Worm (Caenorhabditis elegans) whole organism, L2 larva: ENCODE measurements around the gene R05H10.1.

Source experiments
- C34F6.9 ChIP-seq: fragments of 150-350 bp; optimal IDR thresholded peaks from 2 replicates; lab custom pipeline; 2014; ENCODE audit warnings: missing biosample characterization, missing genetic modification characterization
- R02D3.7 ChIP-seq: fragments of 150-350 bp; optimal IDR thresholded peaks from 2 replicates; lab custom pipeline; 2014; ENCODE audit warnings: missing biosample characterization, missing genetic modification characterization
- Y55F3AM.14 ChIP-seq: fragments of 200-800 bp; sonication (Bioruptor generic); optimal IDR thresholded peaks from 2 replicates; lab custom pipeline; 2018; ENCODE audit warnings: mild to moderate bottlenecking, missing genetic modification characterization, missing compliant biosample characterization
- ZK546.5 ChIP-seq: sonication (generic microtip); optimal IDR thresholded peaks from 2 replicates; lab custom pipeline; 2017; ENCODE audit warnings: missing biosample characterization, missing genetic modification characterization
- alr-1 ChIP-seq: fragments of 150-350 bp; optimal IDR thresholded peaks from 2 replicates; lab custom pipeline; 2014; ENCODE audit warnings: missing biosample characterization, missing genetic modification characterization
- aly-2 ChIP-seq: fragments of 150-350 bp; optimal IDR thresholded peaks from 2 replicates; lab custom pipeline; 2014; ENCODE audit warnings: missing biosample characterization, missing genetic modification characterization
- blmp-1 ChIP-seq: sonication (generic microtip); optimal IDR thresholded peaks from 2 replicates; lab custom pipeline; 2017; ENCODE audit warnings: missing genetic modification characterization, mild to moderate bottlenecking, missing compliant biosample characterization, antibody characterized with exemption, moderate library complexity; ENCODE audit not compliant: insufficient read depth
- ceh-16 ChIP-seq: fragments of 150-350 bp; optimal IDR thresholded peaks from 2 replicates; lab custom pipeline; 2014; ENCODE audit warnings: missing biosample characterization, missing genetic modification characterization
- ceh-82 ChIP-seq: fragments of 150-350 bp; optimal IDR thresholded peaks from 2 replicates; lab custom pipeline; 2014; ENCODE audit warnings: missing biosample characterization, missing genetic modification characterization
- crh-2 ChIP-seq: sonication (generic microtip); optimal IDR thresholded peaks from 2 replicates; lab custom pipeline; 2017; ENCODE audit warnings: missing biosample characterization, missing genetic modification characterization
- dmd-4 ChIP-seq: sonication (generic microtip); optimal IDR thresholded peaks from 2 replicates; lab custom pipeline; 2017; ENCODE audit warnings: missing biosample characterization, missing genetic modification characterization
- egl-27 ChIP-seq: sonication (generic microtip); optimal IDR thresholded peaks from 3 replicates; lab custom pipeline; 2017; ENCODE audit warnings: missing biosample characterization, missing genetic modification reagents, missing genetic modification characterization
- elt-1 ChIP-seq: fragments of 150-350 bp; optimal IDR thresholded peaks from 2 replicates; lab custom pipeline; 2014; ENCODE audit warnings: missing biosample characterization, missing genetic modification characterization
- elt-3 ChIP-seq: sonication (generic microtip); optimal IDR thresholded peaks from 2 replicates; lab custom pipeline; 2017; ENCODE audit warnings: missing biosample characterization, missing genetic modification characterization
- fos-1 ChIP-seq: fragments of 150-350 bp; optimal IDR thresholded peaks from 2 replicates; lab custom pipeline; 2014; ENCODE audit warnings: missing biosample characterization, missing genetic modification characterization
- gmeb-1 ChIP-seq: fragments of 150-350 bp; optimal IDR thresholded peaks from 2 replicates; lab custom pipeline; 2014; ENCODE audit warnings: missing biosample characterization, missing genetic modification characterization
- lin-13 ChIP-seq: fragments of 150-350 bp; optimal IDR thresholded peaks from 2 replicates; lab custom pipeline; 2014; ENCODE audit warnings: missing biosample characterization, missing genetic modification reagents, missing genetic modification characterization
- lsy-2 ChIP-seq, 2 experiments: fragments of 150-350 bp in 1 of 2; sonication (generic microtip) in 1 of 2; optimal IDR thresholded peaks; 2 replicates each; lab custom pipeline; 2014 to 2017; ENCODE audit warnings: missing biosample characterization in 2 of 2, missing genetic modification characterization in 2 of 2
- mab-5 ChIP-seq: fragments of 150-350 bp; optimal IDR thresholded peaks from 2 replicates; lab custom pipeline; 2014; ENCODE audit warnings: missing biosample characterization, missing genetic modification characterization
- mdl-1 ChIP-seq, 2 experiments: fragments of 150-350 bp in 1 of 2; sonication (generic microtip) in 1 of 2; optimal IDR thresholded peaks; 2 replicates each; lab custom pipeline; 2017; ENCODE audit warnings: missing biosample characterization in 2 of 2, missing genetic modification characterization in 2 of 2
- nhr-10 ChIP-seq: sonication (generic microtip); optimal IDR thresholded peaks from 2 replicates; lab custom pipeline; 2017; ENCODE audit warnings: missing biosample characterization, missing genetic modification characterization
- nhr-11 ChIP-seq: fragments of 150-350 bp; optimal IDR thresholded peaks from 2 replicates; lab custom pipeline; 2014; ENCODE audit warnings: missing biosample characterization, missing genetic modification characterization
- nhr-21 ChIP-seq: fragments of 150-350 bp; optimal IDR thresholded peaks from 2 replicates; lab custom pipeline; 2014; ENCODE audit warnings: missing biosample characterization, missing genetic modification characterization
- nhr-23 ChIP-seq: fragments of 150-350 bp; optimal IDR thresholded peaks from 2 replicates; lab custom pipeline; 2014; ENCODE audit warnings: missing biosample characterization, missing genetic modification reagents, missing genetic modification characterization
- nhr-237 ChIP-seq: fragments of 150-350 bp; optimal IDR thresholded peaks from 2 replicates; lab custom pipeline; 2014; ENCODE audit warnings: missing biosample characterization, missing genetic modification characterization
- nhr-6 ChIP-seq: fragments of 150-350 bp; optimal IDR thresholded peaks from 2 replicates; lab custom pipeline; 2014; ENCODE audit warnings: missing biosample characterization, missing genetic modification characterization
- peb-1 ChIP-seq: fragments of 150-350 bp; optimal IDR thresholded peaks from 2 replicates; lab custom pipeline; 2014; ENCODE audit warnings: missing biosample characterization, missing genetic modification characterization
- sem-4 ChIP-seq: fragments of 150-350 bp; optimal IDR thresholded peaks from 2 replicates; lab custom pipeline; 2014; ENCODE audit warnings: missing biosample characterization, missing genetic modification reagents, missing genetic modification characterization
- sma-3 ChIP-seq: sonication (generic microtip); optimal IDR thresholded peaks from 2 replicates; lab custom pipeline; 2016; ENCODE audit warnings: missing genetic modification reagents, missing genetic modification characterization, missing compliant biosample characterization
- snpc-4 ChIP-seq: fragments of 150-350 bp; optimal IDR thresholded peaks from 2 replicates; lab custom pipeline; 2014; ENCODE audit warnings: missing biosample characterization, missing genetic modification characterization
- unc-39 ChIP-seq: fragments of 150-350 bp; optimal IDR thresholded peaks from 2 replicates; lab custom pipeline; 2014; ENCODE audit warnings: missing biosample characterization, missing genetic modification characterization
- unc-62 ChIP-seq: fragments of 150-350 bp; optimal IDR thresholded peaks from 2 replicates; lab custom pipeline; 2014; ENCODE audit warnings: missing biosample characterization, missing genetic modification reagents, missing genetic modification characterization
- zag-1 ChIP-seq: fragments of 150-350 bp; optimal IDR thresholded peaks from 2 replicates; lab custom pipeline; 2014; ENCODE audit warnings: missing biosample characterization, missing genetic modification characterization
- ztf-1 ChIP-seq: fragments of 200-800 bp; sonication (Bioruptor generic); conservative IDR thresholded peaks from 2 replicates; pipeline ENCODE4 v1.3.6; 2022; ENCODE audit warnings: missing genetic modification characterization, missing compliant biosample characterization
- ztf-4 ChIP-seq: fragments of 150-350 bp; optimal IDR thresholded peaks from 2 replicates; lab custom pipeline; 2014; ENCODE audit warnings: missing biosample characterization, missing genetic modification characterization

R05H10.1 gene

DNA sequence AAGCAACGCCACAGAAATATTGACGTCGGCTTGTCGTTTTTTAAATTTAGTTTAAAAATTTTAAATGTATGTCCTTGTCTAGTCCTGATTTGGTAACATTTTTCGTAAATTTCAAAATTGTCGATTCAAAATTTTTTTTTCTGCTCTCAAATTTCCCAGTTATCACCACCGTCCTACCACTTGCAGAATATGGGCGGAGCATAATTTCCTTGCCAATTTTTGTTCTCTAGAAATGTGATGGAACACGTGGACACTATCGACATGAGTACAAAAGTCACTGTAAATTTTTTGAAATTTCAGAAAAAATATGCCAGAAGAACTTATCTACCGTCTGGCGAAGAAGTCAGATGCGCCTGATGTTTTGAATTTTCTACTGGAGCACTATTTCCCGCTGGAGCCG, 3.6 kb downstream of the R05H10.1 start, which contains the start of gene R05H10.7:
TSS of gene R05H10.7 (plus strand) at position 301 of the 400 bp plus-strand sequence.
- TF ChIP-seq crh-2 (tag; lab: Kevin White, UChicago) (no peak), unc-39 (tag; lab: Kevin White, UChicago) (no peak), ZK546.5 (tag; lab: Kevin White, UChicago) (no peak)

DNA sequence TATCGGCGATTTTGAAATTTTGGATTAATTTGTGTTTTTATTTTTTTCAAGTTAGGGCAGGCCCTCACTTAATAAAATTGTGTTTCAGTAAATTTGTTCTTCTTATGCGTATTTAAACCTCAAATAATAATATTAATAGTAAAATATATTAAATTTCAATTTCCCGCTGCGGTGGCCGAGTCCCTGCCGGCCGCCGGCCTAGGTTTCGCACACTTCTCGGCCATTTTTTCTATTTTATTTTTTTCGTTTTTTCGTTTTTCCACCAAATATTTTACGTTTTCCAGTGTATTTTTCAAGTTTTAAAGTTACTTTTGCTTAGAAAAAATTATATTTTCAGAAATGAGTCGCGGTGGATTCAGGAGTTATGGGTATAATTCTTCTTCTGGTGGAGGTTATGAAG, 5.3 kb downstream of the R05H10.1 start, which contains the start of gene rbm-28:
TSS of gene rbm-28 (plus strand) at position 338 of the 400 bp plus-strand sequence.
- peak in 1 of 2 experiments; percentile 55 for TF ChIP-seq lsy-2 (tag; optimal IDR thresholded peaks at IDR 0.05; lab: Kevin White, UChicago)
- TF ChIP-seq C34F6.9 (tag; lab: Kevin White, UChicago): peak; percentile 31
- no peak for TF ChIP-seq nhr-237 (tag; lab: Kevin White, UChicago)
- TF ChIP-seq aly-2: no peak
- peak; percentile 19 for TF ChIP-seq sma-3 (GFP tag; lab: Kevin White, UChicago)
- no peak for TF ChIP-seq alr-1
- no peak for TF ChIP-seq mab-5 (tag; lab: Kevin White, UChicago)
- TF ChIP-seq elt-3 (tag; lab: Kevin White, UChicago): no peak
- TF ChIP-seq gmeb-1: peak; percentile 85

DNA sequence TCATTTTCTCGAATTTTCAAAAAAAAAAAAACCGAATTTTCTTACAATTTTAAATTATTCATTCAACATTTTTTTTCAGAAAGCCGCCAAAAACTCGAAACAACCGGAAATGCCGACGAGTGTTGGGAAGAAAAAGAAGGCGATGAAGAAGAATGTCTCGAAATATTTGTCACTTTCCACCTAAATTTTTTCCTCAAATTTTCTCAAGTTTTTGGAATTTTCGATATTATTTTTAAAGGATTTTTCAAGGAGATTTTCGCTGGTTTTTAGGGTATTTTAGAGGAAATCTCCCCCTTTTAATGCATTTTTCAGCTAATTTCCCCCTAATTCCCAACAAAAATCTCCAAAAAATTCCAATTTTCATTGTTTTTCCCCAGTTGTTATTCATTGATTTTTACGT, 14.5 kb downstream of the R05H10.1 start:
- TF ChIP-seq nhr-23: no peak
- no peak for TF ChIP-seq peb-1 (tag; lab: Kevin White, UChicago)
- no peak for TF ChIP-seq R02D3.7 (tag; lab: Kevin White, UChicago)
- no peak for TF ChIP-seq nhr-21 (tag; lab: Kevin White, UChicago)
- TF ChIP-seq ztf-1 (GFP tag; lab: Robert Waterston, UW): no peak
- TF ChIP-seq C34F6.9 (tag; lab: Kevin White, UChicago): no peak
- no peak for TF ChIP-seq nhr-10 (tag; lab: Kevin White, UChicago)
- TF ChIP-seq sma-3 (GFP tag; lab: Kevin White, UChicago): no peak
- no peak for TF ChIP-seq ceh-82
- TF ChIP-seq nhr-11 (tag; lab: Kevin White, UChicago): no peak
- TF ChIP-seq unc-39 (tag; lab: Kevin White, UChicago): no peak
- no peak for TF ChIP-seq zag-1 (tag; lab: Kevin White, UChicago)
- TF ChIP-seq dmd-4: no peak
- TF ChIP-seq ceh-16 (tag; lab: Kevin White, UChicago): no peak
- no peak for TF ChIP-seq egl-27

DNA sequence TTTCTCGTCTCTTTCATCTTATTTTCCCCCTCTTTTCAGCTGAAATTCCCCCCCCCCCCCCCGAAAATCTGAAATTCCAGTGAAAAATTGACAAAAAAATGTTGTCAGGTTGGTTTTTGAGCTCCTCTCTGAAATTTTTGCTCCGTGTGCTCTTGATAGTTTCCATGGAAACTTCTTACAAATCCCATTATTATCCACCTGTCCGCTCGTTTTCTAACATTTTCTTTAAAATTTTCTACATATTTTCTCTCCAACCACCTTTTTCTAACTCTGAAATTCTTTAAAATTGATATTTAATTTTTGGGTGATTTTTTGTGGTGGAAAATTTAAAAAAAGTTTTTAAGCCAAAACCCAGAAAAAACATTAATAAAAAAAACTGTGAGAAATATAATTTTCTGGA, 15.1 kb downstream of the R05H10.1 start, which contains the start of gene gpx-2:
TSS of gene gpx-2 (plus strand) at position 99 of the 400 bp plus-strand sequence.
- TF ChIP-seq crh-2 (tag; lab: Kevin White, UChicago): peak; percentile 37
- no peak for TF ChIP-seq ztf-4 (tag; lab: Kevin White, UChicago)
- no peak for TF ChIP-seq ZK546.5 (tag; lab: Kevin White, UChicago)

DNA sequence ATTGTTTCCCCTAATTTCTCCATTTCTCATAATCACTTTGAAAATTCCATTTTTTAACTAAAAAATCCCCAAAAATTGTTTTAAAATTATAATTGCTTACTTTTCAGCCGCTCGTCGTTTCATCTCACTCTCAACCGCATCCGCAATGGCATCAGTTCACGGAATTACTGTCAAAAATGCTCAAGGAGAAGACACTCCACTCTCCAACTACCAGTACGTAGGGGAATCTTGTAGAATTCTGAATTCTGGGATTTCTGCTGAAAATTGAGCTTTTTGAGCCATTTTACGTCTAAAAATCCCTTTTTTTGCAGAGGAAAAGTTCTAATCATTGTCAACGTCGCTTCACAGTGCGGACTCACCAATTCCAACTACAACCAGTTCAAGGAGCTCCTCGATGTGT, 15.9 kb downstream of the R05H10.1 start:
- TF ChIP-seq ceh-82 (no peak), gmeb-1 (no peak), blmp-1 (tag; lab: Kevin White, UChicago) (no peak), nhr-21 (tag; lab: Kevin White, UChicago) (no peak), Y55F3AM.14 (GFP tag; lab: Kevin White, UChicago) (no peak), snpc-4 (tag; lab: Kevin White, UChicago) (no peak), elt-1 (tag; lab: Kevin White, UChicago) (no peak), lin-13 (GFP tag; lab: Kevin White, UChicago) (no peak), unc-39 (tag; lab: Kevin White, UChicago) (no peak), fos-1 (tag; lab: Kevin White, UChicago) (no peak), sem-4 (tag; lab: Kevin White, UChicago) (no peak), unc-62 (GFP tag; lab: Kevin White, UChicago) (no peak), nhr-6 (no peak), mdl-1 (tag; optimal IDR thresholded peaks at IDR 0.05; lab: Kevin White, UChicago) (no peak)
